Fruit fly (Drosophila melanogaster): ENCODE results near the gene CG46525.
A peak's percentile ranks its signal among the peaks of the same experiment; 100 is the strongest.

- TF ChIP-seq Dad (GFP tag; optimal IDR thresholded peaks at IDR 0.05) (no peak), caup (GFP tag; optimal IDR thresholded peaks at IDR 0.05; ENCODE audit: severe bottlenecking) (peak; percentile 63), Fer1 (GFP tag; optimal IDR thresholded peaks at IDR 0.05) (peak; percentile 74), stwl (tag; optimal IDR thresholded peaks at IDR 0.05) (no peak), CG8924 (tag; optimal IDR thresholded peaks at IDR 0.05) (peak; percentile 75), unpg (GFP tag; optimal IDR thresholded peaks at IDR 0.05) (peak; percentile 48), Blimp-1 (GFP tag; optimal IDR thresholded peaks at IDR 0.05) (peak; percentile 33), Bdp1 (GFP tag; optimal IDR thresholded peaks at IDR 0.05) (no peak), E2f2 (GFP tag; IDR thresholded peaks at IDR 0.05) (peak; percentile 37; the same call in 1 of the 2 replicates), CG1233 (GFP tag; optimal IDR thresholded peaks at IDR 0.05) (peak; percentile 73), CG31388 (GFP tag; optimal IDR thresholded peaks at IDR 0.05) (no peak), CkIIα-i1 (GFP tag; IDR thresholded peaks at IDR 0.05) (no peak)
Measured at dm6 chr3L:17486794-17487726, 12.0 kb downstream of the CG46525 start, which contains the start of gene Oatp74D.
